Worm (Caenorhabditis elegans) whole organism, L2 larva: ENCODE measurements around the gene C02B8.12.

Experiments
- F13H6.1 ChIP-seq: sonication (generic microtip); optimal IDR thresholded peaks from 2 replicates; lab custom pipeline; 2016; ENCODE audit warnings: missing genetic modification characterization, missing compliant biosample characterization
- ceh-16 ChIP-seq: fragments of 150-350 bp; optimal IDR thresholded peaks from 2 replicates; lab custom pipeline; 2014; ENCODE audit warnings: missing biosample characterization, missing genetic modification characterization
- elt-1 ChIP-seq: fragments of 150-350 bp; optimal IDR thresholded peaks from 2 replicates; lab custom pipeline; 2014; ENCODE audit warnings: missing biosample characterization, missing genetic modification characterization
- lsy-2 ChIP-seq, 2 experiments: fragments of 150-350 bp in 1 of 2; sonication (generic microtip) in 1 of 2; optimal IDR thresholded peaks; 2 replicates each; lab custom pipeline; 2014 to 2017; ENCODE audit warnings: missing biosample characterization in 2 of 2, missing genetic modification characterization in 2 of 2
- mab-5 ChIP-seq: fragments of 150-350 bp; optimal IDR thresholded peaks from 2 replicates; lab custom pipeline; 2014; ENCODE audit warnings: missing biosample characterization, missing genetic modification characterization
- mdl-1 ChIP-seq, 2 experiments: fragments of 150-350 bp in 1 of 2; sonication (generic microtip) in 1 of 2; optimal IDR thresholded peaks; 2 replicates each; lab custom pipeline; 2017; ENCODE audit warnings: missing biosample characterization in 2 of 2, missing genetic modification characterization in 2 of 2
- nhr-129 ChIP-seq: fragments of 150-350 bp; optimal IDR thresholded peaks from 2 replicates; lab custom pipeline; 2014; ENCODE audit warnings: missing biosample characterization, missing genetic modification characterization
- nhr-237 ChIP-seq: fragments of 150-350 bp; optimal IDR thresholded peaks from 2 replicates; lab custom pipeline; 2014; ENCODE audit warnings: missing biosample characterization, missing genetic modification characterization
- unc-39 ChIP-seq: fragments of 150-350 bp; optimal IDR thresholded peaks from 2 replicates; lab custom pipeline; 2014; ENCODE audit warnings: missing biosample characterization, missing genetic modification characterization
- unc-62 ChIP-seq: fragments of 150-350 bp; optimal IDR thresholded peaks from 2 replicates; lab custom pipeline; 2014; ENCODE audit warnings: missing biosample characterization, missing genetic modification reagents, missing genetic modification characterization
- zag-1 ChIP-seq: fragments of 150-350 bp; optimal IDR thresholded peaks from 2 replicates; lab custom pipeline; 2014; ENCODE audit warnings: missing biosample characterization, missing genetic modification characterization

DNA sequence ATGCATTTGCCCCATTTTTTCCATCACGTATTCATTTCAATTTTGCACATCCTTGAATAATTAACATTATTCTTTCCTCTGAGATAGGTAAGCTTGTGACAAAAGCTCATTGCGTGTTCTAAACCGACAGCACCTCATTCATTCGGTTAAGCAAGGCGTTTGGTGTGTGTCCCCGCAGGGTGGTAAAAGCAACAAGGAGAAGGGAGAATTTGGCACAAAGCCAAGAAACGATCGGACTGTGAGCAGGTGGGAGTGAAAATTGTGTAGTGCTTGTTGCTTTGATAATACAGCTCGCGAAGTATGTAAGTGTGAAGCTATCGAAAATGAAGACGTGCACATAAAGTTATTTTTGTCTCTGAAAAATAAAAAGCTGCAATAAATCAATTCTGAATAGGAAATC lies 34.0 kb upstream of the C02B8.12 start:
- TF ChIP-seq mab-5 (tag; lab: Kevin White, UChicago), result no peak
- no peak for TF ChIP-seq nhr-237
- no peak for TF ChIP-seq unc-62 (GFP tag; lab: Kevin White, UChicago)
- TF ChIP-seq nhr-129 (tag; lab: Kevin White, UChicago), result peak; percentile 70
- TF ChIP-seq mdl-1 (tag; optimal IDR thresholded peaks at IDR 0.05; lab: Kevin White, UChicago), result no peak
- TF ChIP-seq F13H6.1 (tag; lab: Kevin White, UChicago), result no peak
- TF ChIP-seq ceh-16 (tag; lab: Kevin White, UChicago), result no peak
- TF ChIP-seq unc-39 (tag; lab: Kevin White, UChicago), result no peak
- no peak for TF ChIP-seq zag-1 (tag; lab: Kevin White, UChicago)
- TF ChIP-seq elt-1 (tag; lab: Kevin White, UChicago), result no peak
- peak in 1 of 2 experiments; percentile 50 for TF ChIP-seq lsy-2 (tag; optimal IDR thresholded peaks at IDR 0.05; lab: Kevin White, UChicago)
